Worm (Caenorhabditis elegans): Measurements from ENCODE around the gene C44C10.11.

Gene C44C10.11

ce11 chrX:11753155-11753554 is 43.0 kb upstream of the C44C10.11 start:
- TF ChIP-seq tbx-8 (GFP tag; optimal IDR thresholded peaks at IDR 0.05) (no peak), lin-13 (tag; optimal IDR thresholded peaks at IDR 0.05) (no peak), pha-4 (tag; optimal IDR thresholded peaks at IDR 0.05) (no peak), ham-2 (GFP tag; optimal IDR thresholded peaks at IDR 0.05) (no peak), unc-120 (tag; optimal IDR thresholded peaks at IDR 0.05; ENCODE audit: poor library complexity, severe bottlenecking) (no peak), nhr-28 (tag; optimal IDR thresholded peaks at IDR 0.05) (no peak), lin-32 (GFP tag; optimal IDR thresholded peaks at IDR 0.05) (no peak), nhr-76 (tag; optimal IDR thresholded peaks at IDR 0.05) (no peak), ceh-43 (GFP tag; optimal IDR thresholded peaks at IDR 0.05) (no peak), nhr-2 (tag; optimal IDR thresholded peaks at IDR 0.05) (no peak), unc-62 (GFP tag; optimal IDR thresholded peaks at IDR 0.05) (no peak), ztf-11 (tag; optimal IDR thresholded peaks at IDR 0.05) (no peak), sptf-1 (tag; optimal IDR thresholded peaks at IDR 0.05) (no peak), elt-1 (tag; optimal IDR thresholded peaks at IDR 0.05; ENCODE audit: borderline replicate concordance, insufficient read depth) (no peak), hlh-1 (tag; optimal IDR thresholded peaks at IDR 0.05) (no peak), zip-8 (tag; optimal IDR thresholded peaks at IDR 0.05) (no peak)

- TF ChIP-seq lsy-2 (tag; optimal IDR thresholded peaks at IDR 0.05) (no peak), ces-1 (GFP tag; optimal IDR thresholded peaks at IDR 0.05) (no peak), ztf-11 (tag; optimal IDR thresholded peaks at IDR 0.05) (no peak), nhr-2 (tag; optimal IDR thresholded peaks at IDR 0.05) (no peak), bed-3 (GFP tag; optimal IDR thresholded peaks at IDR 0.05) (no peak), unc-39 (tag; optimal IDR thresholded peaks at IDR 0.05) (no peak), unc-120 (tag; optimal IDR thresholded peaks at IDR 0.05; ENCODE audit: poor library complexity, severe bottlenecking) (no peak)
These were observed 42.1 kb upstream of the C44C10.11 start for ce11 chrX:11752289-11752688.

ce11 chrX:11745821-11746485 is 35.8 kb upstream of the C44C10.11 start, which contains the start of gene C40H5.2:
C40H5.2 (plus strand) TSS chrX:11746076.
- peak; percentile 15 for TF ChIP-seq ces-1 (GFP tag; optimal IDR thresholded peaks at IDR 0.05)
- no peak for TF ChIP-seq ceh-39 (tag; optimal IDR thresholded peaks at IDR 0.05)
- no peak for TF ChIP-seq ztf-11 (tag; optimal IDR thresholded peaks at IDR 0.05)

DNA sequence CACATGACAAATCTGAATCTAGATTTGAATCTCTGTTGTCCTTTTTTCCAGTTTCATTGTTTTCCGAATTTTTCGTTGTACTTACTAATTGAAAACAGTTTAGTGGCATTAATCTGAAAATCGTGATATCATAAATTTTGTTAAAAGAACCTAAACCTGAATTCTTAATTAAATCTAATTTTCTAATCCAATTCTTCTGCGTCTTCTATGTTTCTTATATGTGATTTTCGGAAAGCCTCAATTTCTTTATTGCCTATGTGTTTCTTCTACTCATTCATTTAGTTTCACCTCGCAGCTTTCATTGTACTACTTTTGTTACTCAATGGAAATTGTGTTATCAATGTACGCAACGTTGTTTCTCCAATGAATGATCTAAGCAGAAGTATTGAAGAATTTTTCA is 33.6 kb upstream of the C44C10.11 start:
- TF ChIP-seq ces-1 (GFP tag; optimal IDR thresholded peaks at IDR 0.05): peak; percentile 78
- TF ChIP-seq drap-1 (GFP tag; optimal IDR thresholded peaks at IDR 0.05): no peak
- no peak for TF ChIP-seq ztf-11 (tag; optimal IDR thresholded peaks at IDR 0.05)
- no peak for TF ChIP-seq unc-39 (tag; optimal IDR thresholded peaks at IDR 0.05)

ce11 chrX:11738602-11739100 is 28.5 kb upstream of the C44C10.11 start, which contains the start of gene nspa-9:
nspa-9 (plus strand) TSS chrX:11739050.
- TF ChIP-seq nhr-12 (tag; optimal IDR thresholded peaks at IDR 0.05): no peak
- no peak for TF ChIP-seq zip-8 (tag; optimal IDR thresholded peaks at IDR 0.05)
- TF ChIP-seq ztf-11 (tag; optimal IDR thresholded peaks at IDR 0.05): no peak

DNA sequence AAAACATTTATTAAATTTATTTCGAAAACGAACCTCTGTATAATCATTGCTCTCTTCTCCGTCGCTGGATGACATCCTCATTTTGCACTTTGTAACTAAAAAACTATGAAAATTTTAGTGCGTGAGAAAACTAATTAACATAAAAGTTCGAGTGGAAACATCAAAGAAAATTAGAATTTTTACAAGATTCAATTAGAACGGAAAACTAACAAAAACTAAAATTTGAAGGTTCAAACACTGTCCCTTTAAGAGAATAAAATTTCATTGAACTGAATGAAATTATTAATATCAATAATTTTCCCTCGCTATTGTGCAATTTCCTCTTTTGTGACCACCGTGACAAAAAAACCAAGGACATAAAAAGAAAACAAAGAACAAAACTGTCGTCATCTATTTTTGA is 26.9 kb upstream of the C44C10.11 start, which contains the start of gene D1053.3:
D1053.3 (minus strand) TSS at position 101 of the 400 bp plus-strand sequence.
- TF ChIP-seq blmp-1 (tag; optimal IDR thresholded peaks at IDR 0.05) (no peak), sem-2 (GFP tag; optimal IDR thresholded peaks at IDR 0.05) (no peak), hlh-1 (tag; optimal IDR thresholded peaks at IDR 0.05) (no peak), elt-1 (tag; optimal IDR thresholded peaks at IDR 0.05; ENCODE audit: borderline replicate concordance, insufficient read depth) (no peak), ceh-43 (GFP tag; optimal IDR thresholded peaks at IDR 0.05) (no peak), mep-1 (tag; optimal IDR thresholded peaks at IDR 0.05) (no peak), pha-4 (tag; optimal IDR thresholded peaks at IDR 0.05) (no peak), tbx-8 (GFP tag; optimal IDR thresholded peaks at IDR 0.05) (no peak), ztf-11 (tag; optimal IDR thresholded peaks at IDR 0.05) (no peak), elt-3 (tag; optimal IDR thresholded peaks at IDR 0.05) (no peak), lin-32 (GFP tag; optimal IDR thresholded peaks at IDR 0.05) (no peak), lin-13 (tag; optimal IDR thresholded peaks at IDR 0.05) (no peak)

All from whole organism, mixed stage, embryonic.